Fruit fly (Drosophila melanogaster): ENCODE data around the gene CG31300.

Gene CG31300

dm6 chr3R:25258628-25259240 is 24.7 kb upstream of the CG31300 start, which contains the start of gene CG11857 (continued):
- TF ChIP-seq Ets96B (tag; optimal IDR thresholded peaks at IDR 0.05) (peak; percentile 94), CG32006 (GFP tag; optimal IDR thresholded peaks at IDR 0.05) (peak; percentile 96), CG8632 (GFP tag; optimal IDR thresholded peaks at IDR 0.05) (peak; percentile 92), CG16779 (tag; optimal IDR thresholded peaks at IDR 0.05) (no peak), Gug (GFP tag; IDR thresholded peaks at IDR 0.05) (peak; percentile 98), CG11762 (GFP tag; optimal IDR thresholded peaks at IDR 0.05; ENCODE audit: insufficient read depth) (peak; percentile 90), CG7368 (GFP tag; optimal IDR thresholded peaks at IDR 0.05) (peak; percentile 93), fd85E (GFP tag; optimal IDR thresholded peaks at IDR 0.05) (no peak), CG15336 (GFP tag; IDR thresholded peaks at IDR 0.05) (peak; percentile 93), CG6808 (GFP tag; optimal IDR thresholded peaks at IDR 0.05) (no peak), topi (GFP tag; optimal IDR thresholded peaks at IDR 0.05) (peak; percentile 97), CG3919 (GFP tag; optimal IDR thresholded peaks at IDR 0.05) (peak; percentile 96), CG11294 (GFP tag; IDR thresholded peaks at IDR 0.05) (peak; percentile 97), Blimp-1 (GFP tag; optimal IDR thresholded peaks at IDR 0.05) (peak; percentile 86), CG6854 (GFP tag; optimal IDR thresholded peaks at IDR 0.05) (peak; percentile 76), CG4318 (GFP tag; optimal IDR thresholded peaks at IDR 0.05) (no peak), CG10669 (GFP tag; optimal IDR thresholded peaks at IDR 0.05) (peak; percentile 94), Smox (GFP tag; optimal IDR thresholded peaks at IDR 0.05) (peak; percentile 97), CG1621 (tag; optimal IDR thresholded peaks at IDR 0.05) (peak; percentile 93), CG6792 (GFP tag; optimal IDR thresholded peaks at IDR 0.05) (peak; percentile 94), vri (GFP tag; optimal IDR thresholded peaks at IDR 0.05) (peak; percentile 94), CG6163 (GFP tag; IDR thresholded peaks at IDR 0.05) (peak; percentile 98), Sox15 (GFP tag; optimal IDR thresholded peaks at IDR 0.05) (peak; percentile 96), CG9139 (GFP tag; optimal IDR thresholded peaks at IDR 0.05) (no peak), CG34406 (GFP tag; optimal IDR thresholded peaks at IDR 0.05) (peak; percentile 92), Hr38 (GFP tag; optimal IDR thresholded peaks at IDR 0.05) (peak; percentile 82), CG11902 (GFP tag; optimal IDR thresholded peaks at IDR 0.05) (peak; percentile 96), dac (GFP tag; optimal IDR thresholded peaks at IDR 0.05) (peak; percentile 94), spab (GFP tag; optimal IDR thresholded peaks at IDR 0.05) (no peak), net (GFP tag; optimal IDR thresholded peaks at IDR 0.05) (peak; percentile 94), OdsH (GFP tag; optimal IDR thresholded peaks at IDR 0.05) (peak; percentile 97), CG3032 (tag; optimal IDR thresholded peaks at IDR 0.05) (peak; percentile 98)

dm6 chr3R:25260670-25261069 is 22.8 kb upstream of the CG31300 start:
- TF ChIP-seq CG6854 (GFP tag; optimal IDR thresholded peaks at IDR 0.05) = no peak
- no peak for TF ChIP-seq CG6808 (GFP tag; optimal IDR thresholded peaks at IDR 0.05)
- TF ChIP-seq CG31627 (GFP tag; optimal IDR thresholded peaks at IDR 0.05) = no peak
- no peak for TF ChIP-seq CG6792 (GFP tag; optimal IDR thresholded peaks at IDR 0.05)
- TF ChIP-seq CG8632 (GFP tag; optimal IDR thresholded peaks at IDR 0.05) = no peak
- no peak for TF ChIP-seq CG4318 (GFP tag; optimal IDR thresholded peaks at IDR 0.05)
- TF ChIP-seq net (GFP tag; optimal IDR thresholded peaks at IDR 0.05) = no peak
- no peak for TF ChIP-seq Ets21C (GFP tag; optimal IDR thresholded peaks at IDR 0.05)
- TF ChIP-seq CG34406 (GFP tag; optimal IDR thresholded peaks at IDR 0.05) = no peak
- TF ChIP-seq svp (GFP tag) = no peak

DNA sequence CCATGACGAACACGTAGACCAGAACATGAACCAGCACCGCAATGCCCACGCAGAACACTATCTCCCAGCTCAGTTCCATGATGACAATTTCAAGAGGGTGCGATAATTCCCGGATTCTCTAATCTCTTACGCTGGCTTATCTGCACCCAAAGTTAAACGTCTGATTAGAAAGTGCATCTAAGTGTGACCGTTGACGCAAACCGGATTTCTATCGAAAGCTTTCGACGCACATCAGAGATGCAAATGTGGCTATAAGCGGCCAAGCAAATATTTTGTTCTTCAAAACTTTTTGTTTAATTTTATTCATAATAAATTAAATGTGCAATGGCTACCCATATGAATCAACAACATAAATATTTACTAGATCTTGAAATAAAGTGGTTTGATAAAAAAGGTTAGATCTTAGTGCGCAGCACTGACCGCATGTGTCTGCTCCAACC is 21.1 kb upstream of the CG31300 start, which contains the start of the genes Kdsr and CG11858:
Gene Kdsr (minus strand): TSS at position 177 of the 440 bp plus-strand sequence.
Gene CG11858 (plus strand): TSS at position 420 of the 440 bp plus-strand sequence.
- peak; percentile 65 for TF ChIP-seq Gug (GFP tag; IDR thresholded peaks at IDR 0.05)
- no peak for TF ChIP-seq Eip78C (GFP tag)
- peak; percentile 6 for TF ChIP-seq Lpt (GFP tag; optimal IDR thresholded peaks at IDR 0.05)
- no peak for TF ChIP-seq topi (GFP tag; optimal IDR thresholded peaks at IDR 0.05)
- no peak for TF ChIP-seq spab (GFP tag; optimal IDR thresholded peaks at IDR 0.05)
- TF ChIP-seq Eip93F (GFP tag; optimal IDR thresholded peaks at IDR 0.05) = peak; percentile 60
- peak; percentile 58; the same call in 1 of the 3 replicates for TF ChIP-seq CG6163 (GFP tag; IDR thresholded peaks at IDR 0.05)
- no peak for TF ChIP-seq dac (GFP tag; optimal IDR thresholded peaks at IDR 0.05)
- TF ChIP-seq CG6854 (GFP tag; optimal IDR thresholded peaks at IDR 0.05) = no peak
- peak; percentile 44; the same call in 2 of the 3 replicates for TF ChIP-seq CG8119 (GFP tag; IDR thresholded peaks at IDR 0.05)
- peak; percentile 44 for TF ChIP-seq CG1621 (tag; optimal IDR thresholded peaks at IDR 0.05)
- no peak for TF ChIP-seq Eip75B (GFP tag; optimal IDR thresholded peaks at IDR 0.05)
- no peak for TF ChIP-seq CG6276 (GFP tag; optimal IDR thresholded peaks at IDR 0.05)
- TF ChIP-seq dsx (GFP tag; optimal IDR thresholded peaks at IDR 0.05; ENCODE audit: poor library complexity, severe bottlenecking) = peak; percentile 37
- no peak for TF ChIP-seq pdm3 (GFP tag; optimal IDR thresholded peaks at IDR 0.05)
- no peak for TF ChIP-seq Hr4 (GFP tag; optimal IDR thresholded peaks at IDR 0.05)
- TF ChIP-seq vri (GFP tag; optimal IDR thresholded peaks at IDR 0.05) = peak; percentile 94
- peak; percentile 78 for TF ChIP-seq esn (GFP tag; optimal IDR thresholded peaks at IDR 0.05)
- no peak for TF ChIP-seq Hr39 (GFP tag; optimal IDR thresholded peaks at IDR 0.05)
- no peak for TF ChIP-seq CG9139 (GFP tag; optimal IDR thresholded peaks at IDR 0.05)
- no peak for TF ChIP-seq CG8632 (GFP tag; optimal IDR thresholded peaks at IDR 0.05)
- TF ChIP-seq CG3032 (tag; optimal IDR thresholded peaks at IDR 0.05) = peak; percentile 58
- peak; percentile 73 for TF ChIP-seq CG31627 (GFP tag; optimal IDR thresholded peaks at IDR 0.05)

All from whole organism, prepupa.